Fruit fly (Drosophila melanogaster) whole organism, adult: ENCODE data around the gene CG34130.
A peak's percentile ranks its signal among the peaks of the same experiment; 100 is the strongest.

Experiments
- CG14711 ChIP-seq: fragments of 200-800 bp; sonication (Bioruptor generic); optimal IDR thresholded peaks from 2 replicates; lab custom pipeline; 2018; ENCODE audit warnings: missing biosample characterization, mild to moderate bottlenecking, missing genetic modification characterization, moderate library complexity
- bab1 ChIP-seq: fragments of 200-800 bp; sonication (Bioruptor generic); optimal IDR thresholded peaks from 3 replicates; lab custom pipeline; 2019; ENCODE audit warnings: missing biosample characterization, mild to moderate bottlenecking, missing genetic modification characterization, moderate library complexity
- cnc ChIP-seq, 2 experiments: fragments of >200 bp; optimal IDR thresholded peaks; 2 replicates each; lab custom pipeline; 2017
- kay ChIP-seq: fragments of 200-800 bp; sonication (Bioruptor generic); peaks from one replicate; lab custom pipeline; 2016; ENCODE audit warnings: missing biosample characterization, missing genetic modification characterization, borderline replicate concordance

DNA sequence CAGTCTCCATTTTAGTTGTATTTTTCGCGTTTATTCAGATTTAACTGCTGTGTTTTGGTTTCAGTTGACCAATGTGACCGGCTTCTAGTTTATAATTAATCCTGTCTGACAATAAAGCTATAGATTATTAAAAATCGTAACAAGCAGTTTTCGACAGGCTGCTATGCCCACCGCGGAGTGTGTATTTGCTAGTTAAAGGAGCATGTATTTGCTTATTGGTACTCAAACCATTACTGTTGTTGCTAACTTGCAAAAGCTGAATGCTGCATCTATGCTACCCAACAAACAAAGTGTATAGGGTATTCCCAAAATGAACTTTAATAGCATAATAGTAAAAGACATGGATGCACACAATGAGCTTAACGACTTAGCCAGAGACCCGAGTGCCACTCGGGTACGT, 1.1 kb downstream of the CG34130 start, which contains the start of gene CG6073:
- TF ChIP-seq CG14711 (tag; lab: Kevin White, UChicago) (no peak), kay (GFP tag; lab: Kevin White, UChicago) (no peak), bab1 (GFP tag; lab: Kevin White, UChicago) (peak; percentile 70), cnc (optimal IDR thresholded peaks at IDR 0.05; lab: Kevin White, UChicago) (no peak)
